Worm (Caenorhabditis elegans): ENCODE measurements around the gene Y105C5B.1413.
A peak's percentile ranks its signal among the peaks of the same experiment; 100 is the strongest.

The Y105C5B.1413 gene

ce11 chrIV:16192754-16193153 is 8.3 kb upstream of the Y105C5B.1413 start:
- no peak for TF ChIP-seq pha-4 (tag; optimal IDR thresholded peaks at IDR 0.05)
- TF ChIP-seq sem-2 (GFP tag; optimal IDR thresholded peaks at IDR 0.05) = no peak
- TF ChIP-seq ham-2 (GFP tag; optimal IDR thresholded peaks at IDR 0.05) = no peak
- no peak for TF ChIP-seq bed-3 (GFP tag; optimal IDR thresholded peaks at IDR 0.05)
- no peak for TF ChIP-seq ztf-11 (tag; optimal IDR thresholded peaks at IDR 0.05)
- TF ChIP-seq ceh-43 (GFP tag; optimal IDR thresholded peaks at IDR 0.05) = no peak
- no peak for TF ChIP-seq drap-1 (GFP tag; optimal IDR thresholded peaks at IDR 0.05)
- TF ChIP-seq lin-13 (tag; optimal IDR thresholded peaks at IDR 0.05) = no peak
- no peak for TF ChIP-seq flh-1 (GFP tag; optimal IDR thresholded peaks at IDR 0.05)
- TF ChIP-seq ces-1 (GFP tag; optimal IDR thresholded peaks at IDR 0.05) = no peak
- TF ChIP-seq hlh-1 (tag; optimal IDR thresholded peaks at IDR 0.05) = no peak
- no peak for TF ChIP-seq mls-2 (tag; optimal IDR thresholded peaks at IDR 0.05)
- no peak for TF ChIP-seq nhr-12 (tag; optimal IDR thresholded peaks at IDR 0.05)
- no peak for TF ChIP-seq tbx-8 (GFP tag; optimal IDR thresholded peaks at IDR 0.05)
- TF ChIP-seq unc-39 (tag; optimal IDR thresholded peaks at IDR 0.05) = no peak
- TF ChIP-seq mep-1 (tag; optimal IDR thresholded peaks at IDR 0.05) = no peak
- TF ChIP-seq unc-120 (tag; optimal IDR thresholded peaks at IDR 0.05; ENCODE audit: poor library complexity, severe bottlenecking) = no peak
- no peak for TF ChIP-seq elt-3 (tag; optimal IDR thresholded peaks at IDR 0.05)
- TF ChIP-seq lin-32 (GFP tag; optimal IDR thresholded peaks at IDR 0.05) = no peak

DNA sequence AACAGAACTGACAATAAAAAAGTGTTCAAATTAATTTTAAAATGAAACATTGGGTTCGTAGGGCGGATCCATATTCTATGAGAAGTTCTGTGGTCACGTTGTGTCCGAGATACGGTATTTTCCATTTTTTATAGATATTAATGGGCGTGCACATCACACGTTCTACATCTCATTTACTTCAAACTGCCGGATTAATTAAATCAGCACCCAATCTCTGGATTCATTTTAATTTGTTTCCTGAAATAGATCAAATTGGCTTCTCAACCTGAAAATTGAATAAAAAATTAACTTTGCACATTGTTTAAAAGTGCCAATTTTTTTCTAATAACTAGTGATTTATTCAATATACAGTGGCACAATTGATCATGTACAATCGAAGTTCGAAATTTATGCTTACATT is 7.2 kb upstream of the Y105C5B.1413 start:
- no peak for TF ChIP-seq nhr-2 (tag; optimal IDR thresholded peaks at IDR 0.05)
- no peak for TF ChIP-seq tbx-8 (GFP tag; optimal IDR thresholded peaks at IDR 0.05)
- no peak for TF ChIP-seq mls-2 (tag; optimal IDR thresholded peaks at IDR 0.05)
- no peak for TF ChIP-seq ceh-39 (tag; optimal IDR thresholded peaks at IDR 0.05)
- TF ChIP-seq ztf-11 (tag; optimal IDR thresholded peaks at IDR 0.05) = no peak
- TF ChIP-seq lin-32 (GFP tag; optimal IDR thresholded peaks at IDR 0.05) = no peak
- TF ChIP-seq cnd-1 (tag; optimal IDR thresholded peaks at IDR 0.05) = no peak
- TF ChIP-seq snpc-4 (tag; optimal IDR thresholded peaks at IDR 0.05) = no peak
- TF ChIP-seq drap-1 (GFP tag; optimal IDR thresholded peaks at IDR 0.05) = no peak
- TF ChIP-seq elt-3 (tag; optimal IDR thresholded peaks at IDR 0.05) = no peak
- no peak for TF ChIP-seq blmp-1 (tag; optimal IDR thresholded peaks at IDR 0.05)
- TF ChIP-seq unc-120 (tag; optimal IDR thresholded peaks at IDR 0.05; ENCODE audit: poor library complexity, severe bottlenecking) = no peak
- TF ChIP-seq elt-1 (tag; optimal IDR thresholded peaks at IDR 0.05; ENCODE audit: borderline replicate concordance, insufficient read depth) = no peak
- TF ChIP-seq unc-39 (tag; optimal IDR thresholded peaks at IDR 0.05) = no peak
- no peak for TF ChIP-seq lin-13 (tag; optimal IDR thresholded peaks at IDR 0.05)
- TF ChIP-seq nhr-12 (tag; optimal IDR thresholded peaks at IDR 0.05) = no peak

DNA sequence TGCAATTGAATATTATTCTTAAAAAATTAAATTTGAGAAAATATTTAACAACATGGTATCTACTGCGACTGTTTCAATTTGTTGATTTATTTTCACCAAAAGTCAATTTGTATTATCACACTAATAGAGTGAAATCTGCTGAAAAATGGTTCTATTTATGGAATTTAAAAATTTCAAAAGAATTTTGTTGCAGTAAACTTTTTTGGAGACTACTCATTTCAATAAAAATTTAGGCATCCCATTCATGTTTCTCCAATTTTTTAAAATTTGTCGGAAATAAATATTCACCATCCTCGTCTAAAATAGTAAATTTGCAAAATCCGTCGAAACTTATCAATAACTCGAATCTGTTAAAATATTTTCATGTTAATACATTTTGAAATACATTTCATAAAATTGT is 1.6 kb upstream of the Y105C5B.1413 start:
- TF ChIP-seq zip-8 (tag; optimal IDR thresholded peaks at IDR 0.05) = no peak
- TF ChIP-seq nhr-12 (tag; optimal IDR thresholded peaks at IDR 0.05) = no peak
- TF ChIP-seq M03D4.4 (tag; optimal IDR thresholded peaks at IDR 0.05) = no peak
- no peak for TF ChIP-seq mls-2 (tag; optimal IDR thresholded peaks at IDR 0.05)
- TF ChIP-seq ces-1 (GFP tag; optimal IDR thresholded peaks at IDR 0.05) = no peak
- no peak for TF ChIP-seq snpc-4 (tag; optimal IDR thresholded peaks at IDR 0.05)
- no peak for TF ChIP-seq nhr-76 (tag; optimal IDR thresholded peaks at IDR 0.05)
- TF ChIP-seq ceh-43 (GFP tag; optimal IDR thresholded peaks at IDR 0.05) = no peak
- TF ChIP-seq nhr-237 (tag; optimal IDR thresholded peaks at IDR 0.05) = no peak
- TF ChIP-seq nhr-28 (tag; optimal IDR thresholded peaks at IDR 0.05) = no peak
- TF ChIP-seq unc-120 (tag; optimal IDR thresholded peaks at IDR 0.05; ENCODE audit: poor library complexity, severe bottlenecking) = no peak
- TF ChIP-seq unc-39 (tag; optimal IDR thresholded peaks at IDR 0.05) = no peak
- no peak for TF ChIP-seq mep-1 (tag; optimal IDR thresholded peaks at IDR 0.05)

- TF ChIP-seq elt-3 (tag; optimal IDR thresholded peaks at IDR 0.05) (peak; percentile 82), M03D4.4 (tag; optimal IDR thresholded peaks at IDR 0.05) (no peak)
These were observed 3.4 kb downstream of the Y105C5B.1413 start for ce11 chrIV:16180898-16181482.

DNA sequence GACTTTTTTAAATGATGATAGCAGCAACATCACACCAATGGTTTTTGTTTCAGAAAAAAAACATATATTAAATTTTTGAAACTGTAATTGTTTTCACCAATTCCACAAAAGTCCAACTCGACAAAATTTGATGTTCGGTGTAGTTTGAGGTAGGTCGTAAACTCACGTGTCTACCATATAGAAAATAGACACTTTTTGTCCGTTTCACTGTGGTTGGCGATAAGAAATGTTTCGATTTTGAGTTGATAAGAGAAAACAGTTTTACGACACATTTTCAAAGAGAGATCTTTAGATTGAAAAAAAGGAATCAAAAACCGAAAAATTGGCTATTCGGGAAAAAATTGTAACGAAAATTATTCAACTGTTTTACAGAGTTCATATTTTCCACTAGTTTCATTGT is 6.0 kb downstream of the Y105C5B.1413 start:
- TF ChIP-seq nhr-237 (tag; optimal IDR thresholded peaks at IDR 0.05) (no peak), tbx-8 (GFP tag; optimal IDR thresholded peaks at IDR 0.05) (no peak), ceh-83 (GFP tag; optimal IDR thresholded peaks at IDR 0.05) (no peak), ztf-11 (tag; optimal IDR thresholded peaks at IDR 0.05) (no peak), bed-3 (GFP tag; optimal IDR thresholded peaks at IDR 0.05) (no peak), hlh-1 (tag; optimal IDR thresholded peaks at IDR 0.05) (no peak), sptf-1 (tag; optimal IDR thresholded peaks at IDR 0.05) (no peak), ceh-43 (GFP tag; optimal IDR thresholded peaks at IDR 0.05) (no peak), flh-1 (GFP tag; optimal IDR thresholded peaks at IDR 0.05) (no peak)
